Worm (Caenorhabditis elegans): ENCODE data around the gene F38B6.8.

DNA sequence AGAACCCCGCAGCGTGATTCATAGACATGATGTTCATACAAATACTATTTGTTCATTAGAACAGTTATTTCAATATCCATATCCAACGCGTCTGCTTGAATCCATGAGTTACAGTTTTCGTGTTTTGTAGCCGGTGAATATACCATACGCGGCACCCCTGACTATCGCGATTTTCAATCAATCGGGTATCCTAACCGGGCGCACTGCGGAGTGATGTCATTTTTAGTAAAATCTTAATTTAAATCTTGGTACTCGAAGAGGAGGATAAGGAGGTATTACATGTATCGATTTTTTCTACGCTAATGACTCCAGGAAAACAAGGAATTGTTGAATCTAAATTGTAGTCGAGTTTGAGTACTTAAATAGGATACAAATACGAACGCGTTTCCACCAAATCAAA, 13.2 kb downstream of the F38B6.8 start:
- TF ChIP-seq C38D4.7 (GFP tag; optimal IDR thresholded peaks at IDR 0.05), result no peak
- TF ChIP-seq nhr-11 (tag; optimal IDR thresholded peaks at IDR 0.05), result no peak
- no peak for TF ChIP-seq rnt-1 (tag; optimal IDR thresholded peaks at IDR 0.05)
- no peak for TF ChIP-seq fkh-6 (tag; optimal IDR thresholded peaks at IDR 0.05)
- TF ChIP-seq ztf-16 (tag; optimal IDR thresholded peaks at IDR 0.05), result no peak
- no peak for TF ChIP-seq pat-9 (tag; optimal IDR thresholded peaks at IDR 0.05)
- TF ChIP-seq elt-2 (tag; optimal IDR thresholded peaks at IDR 0.05), result no peak
- no peak for TF ChIP-seq ama-1 (optimal IDR thresholded peaks at IDR 0.05)
- TF ChIP-seq sox-4 (tag; optimal IDR thresholded peaks at IDR 0.05), result no peak

Data from whole organism, late embryonic.